Worm (Caenorhabditis elegans): ENCODE data around the gene R05D3.3.
"Not testable (repeated sequence)": the region's sequence is repeated elsewhere in the genome, so short reads cannot be mapped to it uniquely, and the experiment has no call there.

ce11 chrIII:8347822-8348221, 16.0 kb upstream of the R05D3.3 start, which contains the start of gene clc-29:
- TF ChIP-seq klf-2 (GFP tag; conservative IDR thresholded peaks at IDR 0.05); flt-1 (GFP tag; IDR thresholded peaks at IDR 0.05); med-1 (GFP tag; optimal IDR thresholded peaks at IDR 0.05; ENCODE audit: insufficient read depth); cog-1 (tag; optimal IDR thresholded peaks at IDR 0.05); T22C8.4 (GFP tag; IDR thresholded peaks at IDR 0.05); ztf-29 (GFP tag; IDR thresholded peaks at IDR 0.05); ztf-23 (GFP tag; IDR thresholded peaks at IDR 0.05); tab-1 (GFP tag; IDR thresholded peaks at IDR 0.05): not testable (repeated sequence)
